Worm (Caenorhabditis elegans): ENCODE data around the gene xpb-1.

The xpb-1 gene

ce11 chrIII:11490221-11490620 is 36.2 kb upstream of the xpb-1 start:
- TF ChIP-seq lag-1 (GFP tag; IDR thresholded peaks at IDR 0.05) (no peak), nfyb-1 (GFP tag; IDR thresholded peaks at IDR 0.05) (peak; percentile 72; the same call in 1 of the 2 replicates), repo-1 (tag; optimal IDR thresholded peaks at IDR 0.05) (no peak), F52B5.7 (tag; optimal IDR thresholded peaks at IDR 0.05) (no peak)

ce11 chrIII:11492489-11492888 is 34.0 kb upstream of the xpb-1 start:
- TF ChIP-seq dpl-1 (GFP tag; optimal IDR thresholded peaks at IDR 0.05) (no peak), ztf-22 (GFP tag; optimal IDR thresholded peaks at IDR 0.05) (no peak), egl-18 (GFP tag; IDR thresholded peaks at IDR 0.05) (no peak), nfya-2 (GFP tag; IDR thresholded peaks at IDR 0.05) (no peak), pbrm-1 (GFP tag; IDR thresholded peaks at IDR 0.05) (no peak), hrde-1 (tag; optimal IDR thresholded peaks at IDR 0.05; ENCODE audit: borderline replicate concordance) (no peak), attf-6 (GFP tag; IDR thresholded peaks at IDR 0.05) (no peak), snpc-3.4 (tag; optimal IDR thresholded peaks at IDR 0.05) (no peak)

- peak; percentile 59 for TF ChIP-seq egrh-3 (GFP tag; IDR thresholded peaks at IDR 0.05)
- TF ChIP-seq tbp1 (GFP tag; optimal IDR thresholded peaks at IDR 0.05): peak; percentile 40
- TF ChIP-seq hmg-1.2 (GFP tag; IDR thresholded peaks at IDR 0.05): peak; percentile 32; the same call in 1 of the 2 replicates
- TF ChIP-seq ccch-3 (GFP tag; optimal IDR thresholded peaks at IDR 0.05): no peak
- TF ChIP-seq lin-40 (tag; optimal IDR thresholded peaks at IDR 0.05): peak; percentile 30
- TF ChIP-seq cebp-1 (GFP tag; IDR thresholded peaks at IDR 0.05): no peak
- peak; percentile 53 for TF ChIP-seq cebp-1 (tag; optimal IDR thresholded peaks at IDR 0.05)
- TF ChIP-seq lin-54 (GFP tag; optimal IDR thresholded peaks at IDR 0.05): no peak
- peak; percentile 7 for TF ChIP-seq unc-62 (GFP tag; optimal IDR thresholded peaks at IDR 0.05)
- TF ChIP-seq zfh-2 (GFP tag; conservative IDR thresholded peaks at IDR 0.05): 0 out of 2 replicates have a peak, but pooled peaks have one; percentile 22
- no peak for TF ChIP-seq F33H1.4 (GFP tag; IDR thresholded peaks at IDR 0.05)
- TF ChIP-seq nhr-90 (tag; optimal IDR thresholded peaks at IDR 0.05): peak; percentile 1
- TF ChIP-seq attf-5 (GFP tag; optimal IDR thresholded peaks at IDR 0.05): peak; percentile 58
- peak; percentile 91 for TF ChIP-seq nhr-80 (tag; optimal IDR thresholded peaks at IDR 0.05)
These were observed 30.0 kb upstream of the xpb-1 start, which contains the start of gene Y66D12A.24 for ce11 chrIII:11496496-11496895. Gene Y66D12A.24, plus strand, starts transcription at chrIII:11496865.

ce11 chrIII:11500647-11501046 is 25.8 kb upstream of the xpb-1 start, which contains the start of gene nars-2:
Gene nars-2, minus strand, starts transcription at chrIII:11500747.
- TF ChIP-seq F33H1.4 (GFP tag; IDR thresholded peaks at IDR 0.05) (no peak), T26A5.8 (tag; optimal IDR thresholded peaks at IDR 0.05) (no peak), zfh-2 (GFP tag; conservative IDR thresholded peaks at IDR 0.05) (no peak), athp-1 (tag; optimal IDR thresholded peaks at IDR 0.05) (no peak), Y56A3A.18 (GFP tag; IDR thresholded peaks at IDR 0.05) (no peak), nhr-179 (tag; optimal IDR thresholded peaks at IDR 0.05) (no peak), lin-26 (GFP tag; IDR thresholded peaks at IDR 0.05) (no peak), B0336.3 (GFP tag; IDR thresholded peaks at IDR 0.05) (no peak), Y67H2A.10 (GFP tag; conservative IDR thresholded peaks at IDR 0.05) (no peak), ceh-100 (GFP tag; IDR thresholded peaks at IDR 0.05) (no peak), ztf-22 (GFP tag; optimal IDR thresholded peaks at IDR 0.05) (no peak), mcd-1 (GFP tag; IDR thresholded peaks at IDR 0.05) (no peak), lsy-27 (tag; optimal IDR thresholded peaks at IDR 0.05; ENCODE audit: borderline replicate concordance, insufficient read depth) (no peak)

Data from whole organism, young adult.